Fruit fly (Drosophila melanogaster) whole organism, embryonic: ENCODE measurements around the gene Tace.

Source experiments
- ATbp ChIP-seq: fragments of 200-800 bp; sonication (Bioruptor generic); optimal IDR thresholded peaks from 2 replicates; lab custom pipeline; 2017; ENCODE audit warnings: missing biosample characterization, mild to moderate bottlenecking, missing genetic modification characterization, missing genetic modification reagents
- CG11085 ChIP-seq: fragments of 200-800 bp; sonication (Bioruptor generic); IDR thresholded peaks from 2 replicates; pipeline ENCODE4 v1.3.6; 2022; ENCODE audit warnings: missing biosample characterization, missing genetic modification characterization
- CG12104 ChIP-seq: fragments of 200-800 bp; sonication (Bioruptor generic); optimal IDR thresholded peaks from 3 replicates; lab custom pipeline; 2016; ENCODE audit warnings: missing biosample characterization, missing genetic modification characterization
- CG12155 ChIP-seq: fragments of 200-800 bp; sonication (Bioruptor generic); optimal IDR thresholded peaks from 3 replicates; lab custom pipeline; 2016; ENCODE audit warnings: missing biosample characterization, missing genetic modification characterization
- CG12391 ChIP-seq: fragments of 200-800 bp; sonication (Bioruptor generic); optimal IDR thresholded peaks from 3 replicates; lab custom pipeline; 2018; ENCODE audit warnings: missing biosample characterization, mild to moderate bottlenecking, missing genetic modification characterization, moderate library complexity
- CG13424 ChIP-seq: fragments of 200-800 bp; sonication (Bioruptor generic); optimal IDR thresholded peaks from 2 replicates; lab custom pipeline; 2019; ENCODE audit warnings: missing biosample characterization, mild to moderate bottlenecking, missing genetic modification characterization, moderate library complexity
- CG13775 ChIP-seq: fragments of 200-800 bp; sonication (Bioruptor generic); optimal IDR thresholded peaks from 3 replicates; lab custom pipeline; 2017; ENCODE audit warnings: missing biosample characterization, mild to moderate bottlenecking, missing genetic modification characterization
- CG17802 ChIP-seq: fragments of 200-800 bp; sonication (Bioruptor generic); optimal IDR thresholded peaks from 2 replicates; lab custom pipeline; 2018; ENCODE audit warnings: missing biosample characterization, mild to moderate bottlenecking, missing genetic modification characterization, moderate library complexity
- CG17829 ChIP-seq: fragments of 200-800 bp; optimal IDR thresholded peaks from 2 replicates; lab custom pipeline; 2019; ENCODE audit warnings: missing biosample characterization, mild to moderate bottlenecking, missing genetic modification characterization, moderate library complexity
- CG18262 ChIP-seq: fragments of 200-800 bp; optimal IDR thresholded peaks from 3 replicates; lab custom pipeline; 2019; ENCODE audit warnings: missing biosample characterization, mild to moderate bottlenecking, missing genetic modification characterization, moderate library complexity
- CG18619 ChIP-seq: fragments of 200-800 bp; sonication (Bioruptor generic); optimal IDR thresholded peaks from 3 replicates; lab custom pipeline; 2017; ENCODE audit warnings: missing biosample characterization, mild to moderate bottlenecking, missing genetic modification characterization
- CG18764 ChIP-seq: fragments of 200-800 bp; sonication (Bioruptor generic); optimal IDR thresholded peaks from 3 replicates; lab custom pipeline; 2016; ENCODE audit warnings: missing biosample characterization, missing genetic modification characterization
- CG3065 ChIP-seq: fragments of 200-800 bp; sonication (Bioruptor generic); optimal IDR thresholded peaks from 2 replicates; lab custom pipeline; 2016; ENCODE audit warnings: missing biosample characterization, missing genetic modification characterization
- CG31365 ChIP-seq: fragments of 200-800 bp; sonication (Bioruptor generic); optimal IDR thresholded peaks from 2 replicates; lab custom pipeline; 2018; ENCODE audit warnings: missing biosample characterization, mild to moderate bottlenecking, missing genetic modification characterization
- CG32767 ChIP-seq: fragments of 200-800 bp; sonication (Bioruptor generic); IDR thresholded peaks from 2 replicates; pipeline ENCODE4 v1.3.6; 2022; ENCODE audit warnings: missing biosample characterization, missing genetic modification characterization
- CG3847 ChIP-seq: fragments of 200-800 bp; sonication (Bioruptor generic); IDR thresholded peaks from 2 replicates; pipeline ENCODE4 v1.3.6; 2022; ENCODE audit warnings: missing biosample characterization, missing genetic modification characterization
- CG4424 ChIP-seq: fragments of 200-800 bp; sonication (Bioruptor generic); optimal IDR thresholded peaks from 3 replicates; lab custom pipeline; 2016; ENCODE audit warnings: missing biosample characterization, missing genetic modification characterization
- CG4707 ChIP-seq: fragments of 200-800 bp; sonication (Bioruptor generic); optimal IDR thresholded peaks from 2 replicates; lab custom pipeline; 2018; ENCODE audit warnings: missing biosample characterization, mild to moderate bottlenecking, missing genetic modification characterization, moderate library complexity
- CG6254 ChIP-seq: fragments of 200-800 bp; sonication (Bioruptor generic); optimal IDR thresholded peaks from 3 replicates; lab custom pipeline; 2017; ENCODE audit warnings: mild to moderate bottlenecking, missing biosample characterization, missing genetic modification reagents, missing genetic modification characterization
- CG6272 ChIP-seq: fragments of 200-800 bp; sonication (Bioruptor generic); IDR thresholded peaks from 2 replicates; pipeline ENCODE4 v1.3.6; 2022; ENCODE audit warnings: missing biosample characterization, missing genetic modification characterization
- CG6683 ChIP-seq: fragments of 200-800 bp; sonication (Bioruptor generic); optimal IDR thresholded peaks from 2 replicates; lab custom pipeline; 2017; ENCODE audit warnings: missing biosample characterization, mild to moderate bottlenecking, missing genetic modification characterization, missing genetic modification reagents
- CG6813 ChIP-seq: fragments of 200-800 bp; sonication (Bioruptor generic); optimal IDR thresholded peaks from 2 replicates; lab custom pipeline; 2017; ENCODE audit warnings: missing biosample characterization, missing genetic modification characterization, mild to moderate bottlenecking, moderate library complexity, missing genetic modification reagents
- CG6854 ChIP-seq: fragments of 200-800 bp; sonication (Bioruptor generic); optimal IDR thresholded peaks from 3 replicates; lab custom pipeline; 2017; ENCODE audit warnings: missing biosample characterization, mild to moderate bottlenecking, missing genetic modification characterization
- CG7928 ChIP-seq: fragments of 200-800 bp; sonication (Bioruptor generic); optimal IDR thresholded peaks from 2 replicates; lab custom pipeline; 2017; ENCODE audit warnings: missing biosample characterization, mild to moderate bottlenecking, missing genetic modification characterization
- CG8290 ChIP-seq, 3 experiments: fragments of 200-800 bp; sonication (Bioruptor generic); optimal IDR thresholded peaks; 2 replicates each; lab custom pipeline; 2016 to 2019; ENCODE audit warnings: missing biosample characterization in 3 of 3, missing genetic modification characterization in 3 of 3, mild to moderate bottlenecking in 2 of 3, moderate library complexity in 1 of 3
- CG8478 ChIP-seq: fragments of >200 bp; optimal IDR thresholded peaks from 2 replicates; lab custom pipeline; 2018
- CG9215 ChIP-seq: fragments of 200-800 bp; sonication (Bioruptor generic); IDR thresholded peaks from 2 replicates; pipeline ENCODE4 v1.3.6; 2022; ENCODE audit warnings: missing biosample characterization, missing genetic modification characterization
- CoRest ChIP-seq: fragments of 200-800 bp; sonication (Bioruptor generic); optimal IDR thresholded peaks from 3 replicates; lab custom pipeline; 2018; ENCODE audit warnings: missing biosample characterization, mild to moderate bottlenecking, missing genetic modification characterization, moderate library complexity
- D ChIP-seq, 2 experiments: fragments of 200-800 bp in 1 of 2; fragments of >200 bp in 1 of 2; sonication (Bioruptor generic) in 1 of 2; optimal IDR thresholded peaks; 2 replicates in 1 of 2; 3 replicates in 1 of 2; lab custom pipeline; 2017; ENCODE audit warnings: mild to moderate bottlenecking in 1 of 2, missing biosample characterization in 1 of 2, missing genetic modification characterization in 1 of 2, missing genetic modification reagents in 1 of 2
- E2f1 ChIP-seq: fragments of 200-800 bp; sonication (Bioruptor generic); IDR thresholded peaks from 2 replicates; pipeline ENCODE4 v1.3.6; 2022; ENCODE audit warnings: missing biosample characterization, missing genetic modification characterization
- Ets97D ChIP-seq: fragments of 200-800 bp; sonication (Bioruptor generic); optimal IDR thresholded peaks from 3 replicates; lab custom pipeline; 2016; ENCODE audit warnings: missing biosample characterization, missing genetic modification characterization
- HLHmδ ChIP-seq: fragments of 200-800 bp; sonication (Bioruptor generic); optimal IDR thresholded peaks from 2 replicates; lab custom pipeline; 2018; ENCODE audit warnings: missing biosample characterization, mild to moderate bottlenecking, missing genetic modification characterization, moderate library complexity
- Hmx ChIP-seq: fragments of 200-800 bp; sonication (Bioruptor generic); optimal IDR thresholded peaks from 2 replicates; lab custom pipeline; 2016; ENCODE audit warnings: missing biosample characterization, missing genetic modification characterization
- Hr3 ChIP-seq: fragments of 200-800 bp; sonication (Bioruptor generic); optimal IDR thresholded peaks from 3 replicates; lab custom pipeline; 2016; ENCODE audit warnings: missing biosample characterization, missing genetic modification characterization
- Jarid2 ChIP-seq: fragments of 200-800 bp; sonication (Bioruptor generic); optimal IDR thresholded peaks from 3 replicates; lab custom pipeline; 2017; ENCODE audit warnings: mild to moderate bottlenecking, missing biosample characterization, missing genetic modification reagents, missing genetic modification characterization
- MESR4 ChIP-seq: fragments of 200-800 bp; sonication (Bioruptor generic); optimal IDR thresholded peaks from 2 replicates; lab custom pipeline; 2018; ENCODE audit warnings: missing biosample characterization, mild to moderate bottlenecking, missing genetic modification characterization, moderate library complexity
- Meics ChIP-seq: fragments of 200-800 bp; sonication (Bioruptor generic); optimal IDR thresholded peaks from 2 replicates; lab custom pipeline; 2017; ENCODE audit warnings: missing biosample characterization, mild to moderate bottlenecking, missing genetic modification characterization
- NFAT ChIP-seq: fragments of 200-800 bp; sonication (Bioruptor generic); IDR thresholded peaks from 2 replicates; pipeline ENCODE4 v1.3.6; 2022; ENCODE audit warnings: missing biosample characterization, missing genetic modification characterization
- bigmax ChIP-seq: fragments of 200-800 bp; sonication (Bioruptor generic); optimal IDR thresholded peaks from 2 replicates; lab custom pipeline; 2018; ENCODE audit warnings: missing biosample characterization, mild to moderate bottlenecking, missing genetic modification characterization
- br ChIP-seq: fragments of >200 bp; optimal IDR thresholded peaks from 2 replicates; lab custom pipeline; 2017
- fd102C ChIP-seq: fragments of 200-800 bp; sonication (Bioruptor generic); optimal IDR thresholded peaks from 2 replicates; lab custom pipeline; 2018; ENCODE audit warnings: missing biosample characterization, mild to moderate bottlenecking, missing genetic modification characterization, moderate library complexity
- ftz-f1 ChIP-seq: fragments of 200-800 bp; sonication (Bioruptor generic); optimal IDR thresholded peaks from 2 replicates; lab custom pipeline; 2016; ENCODE audit warnings: missing biosample characterization, missing genetic modification characterization
- ind ChIP-seq: fragments of 200-800 bp; sonication (Bioruptor generic); optimal IDR thresholded peaks from 3 replicates; lab custom pipeline; 2016; ENCODE audit warnings: missing biosample characterization, missing genetic modification characterization
- klu ChIP-seq: fragments of 200-800 bp; sonication (Bioruptor generic); IDR thresholded peaks from 2 replicates; pipeline ENCODE4 v1.3.6; 2022; ENCODE audit warnings: missing biosample characterization, missing genetic modification characterization
- nerfin-1 ChIP-seq: fragments of 200-800 bp; sonication (Bioruptor generic); optimal IDR thresholded peaks from 3 replicates; lab custom pipeline; 2019; ENCODE audit warnings: missing biosample characterization, mild to moderate bottlenecking, missing genetic modification characterization, moderate library complexity
- oc ChIP-seq: fragments of 200-800 bp; sonication (Bioruptor generic); optimal IDR thresholded peaks from 2 replicates; lab custom pipeline; 2018; ENCODE audit warnings: missing biosample characterization, mild to moderate bottlenecking, missing genetic modification characterization, moderate library complexity
- psq ChIP-seq: fragments of 200-800 bp; sonication (Bioruptor generic); optimal IDR thresholded peaks from 2 replicates; lab custom pipeline; 2017; ENCODE audit warnings: missing biosample characterization, missing genetic modification characterization
- pum ChIP-seq: fragments of 200-800 bp; sonication (Bioruptor generic); optimal IDR thresholded peaks from 2 replicates; lab custom pipeline; 2016; ENCODE audit warnings: missing biosample characterization, missing genetic modification characterization
- slbo ChIP-seq: fragments of 200-800 bp; sonication (Bioruptor generic); IDR thresholded peaks from 2 replicates; pipeline ENCODE4 v1.3.6; 2022; ENCODE audit warnings: missing biosample characterization, missing genetic modification characterization
- vvl ChIP-seq: fragments of 200-800 bp; sonication (Bioruptor generic); IDR thresholded peaks from 2 replicates; pipeline ENCODE4 v1.3.6; 2022; ENCODE audit warnings: missing biosample characterization, missing genetic modification characterization
- wdn ChIP-seq: fragments of 200-800 bp; sonication (Bioruptor generic); IDR thresholded peaks from 2 replicates; pipeline ENCODE4 v1.3.6; 2022; ENCODE audit warnings: missing biosample characterization, missing genetic modification characterization

The Tace gene

DNA sequence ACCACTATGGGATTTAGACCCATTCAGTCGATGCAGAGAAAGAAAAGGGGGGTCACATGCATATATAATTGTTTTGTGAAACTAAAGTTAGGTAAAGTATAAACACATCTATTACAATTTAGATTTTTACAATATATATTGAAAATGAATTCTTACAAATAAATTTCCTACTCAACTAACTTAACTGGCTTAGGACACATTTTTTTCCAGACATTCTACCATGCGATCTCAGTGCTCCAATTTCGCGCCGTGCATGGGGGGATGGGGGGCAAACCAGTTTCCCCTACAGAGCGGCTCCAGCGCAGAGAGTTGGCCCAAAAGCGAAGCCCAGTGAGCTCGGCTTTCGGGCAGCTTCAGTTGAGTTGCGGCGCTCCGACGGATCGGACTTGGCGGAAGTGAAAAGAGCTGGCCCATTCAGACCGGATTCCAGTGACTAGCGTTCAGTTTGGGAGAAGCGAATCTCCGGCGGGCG lies 17.2 kb upstream of the Tace start, which contains the start of gene CG7896 (continued):
- TF ChIP-seq CG3065 (GFP tag; lab: Kevin White, UChicago) (no peak), Hmx (GFP tag; lab: Kevin White, UChicago) (no peak), fd102C (GFP tag; lab: Kevin White, UChicago) (no peak), Meics (GFP tag; lab: Kevin White, UChicago) (peak; percentile 69), CG17829 (tag; lab: Kevin White, UChicago) (peak; percentile 86), CG18764 (GFP tag; lab: Kevin White, UChicago) (no peak), bigmax (GFP tag; lab: Kevin White, UChicago) (no peak), D (optimal IDR thresholded peaks at IDR 0.05; lab: Kevin White, UChicago) (no peak), D (GFP tag; optimal IDR thresholded peaks at IDR 0.05; lab: Kevin White, UChicago) (peak; percentile 43), CG6854 (peak; percentile 51), CG6683 (GFP tag; lab: Kevin White, UChicago) (no peak), CoRest (tag; lab: Kevin White, UChicago) (peak; percentile 75), HLHmδ (GFP tag; lab: Kevin White, UChicago) (no peak), CG8478 (lab: Kevin White, UChicago) (no peak), CG32767 (GFP tag; lab: Robert Waterston, UW) (peak; percentile 38; the same call in 1 of the 2 replicates), ind (GFP tag; lab: Kevin White, UChicago) (peak; percentile 60), E2f1 (GFP tag; lab: Robert Waterston, UW) (peak; percentile 76), wdn (peak; percentile 52), CG11085 (peak; percentile 49; the same call in 1 of the 2 replicates), CG13424 (tag; lab: Kevin White, UChicago) (peak; percentile 80), Jarid2 (GFP tag; lab: Kevin White, UChicago) (peak; percentile 53), CG12155 (GFP tag; lab: Kevin White, UChicago) (peak; percentile 41), MESR4 (GFP tag; lab: Kevin White, UChicago) (no peak), CG6272 (GFP tag; lab: Robert Waterston, UW) (peak; percentile 76), CG31365 (tag; lab: Kevin White, UChicago) (no peak), Ets97D (GFP tag; lab: Kevin White, UChicago) (no peak), CG7928 (no peak), br (no peak), CG4424 (peak; percentile 69), CG18619 (peak; percentile 59), CG18262 (peak; percentile 82), NFAT (GFP tag; lab: Robert Waterston, UW) (peak; percentile 82)

DNA sequence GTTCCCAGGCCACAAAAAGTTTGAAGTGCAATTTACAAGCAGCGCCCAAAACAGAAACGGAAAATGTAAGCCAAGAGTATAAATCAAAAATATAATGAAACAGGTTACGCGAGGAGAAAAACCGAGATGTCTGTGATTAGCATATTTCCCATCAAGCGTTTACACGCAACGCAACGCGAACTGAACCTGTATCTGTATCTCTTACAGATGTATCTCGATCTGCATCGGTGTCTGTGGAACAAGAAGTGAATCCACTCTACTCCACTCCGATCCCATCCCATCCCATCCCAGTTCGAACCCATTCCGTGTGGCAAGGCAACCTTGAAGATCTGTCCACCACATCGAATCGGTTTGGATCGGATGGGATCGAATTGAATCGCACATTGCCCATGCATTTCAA lies 16.4 kb upstream of the Tace start:
- TF ChIP-seq CG12391 (tag; lab: Kevin White, UChicago) (no peak), Hr3 (GFP tag; lab: Kevin White, UChicago) (no peak), klu (no peak), slbo (GFP tag; lab: Robert Waterston, UW) (0 out of 2 replicates have a peak, but pooled peaks have one; percentile 2), CG8290 (GFP tag; optimal IDR thresholded peaks at IDR 0.05; lab: Kevin White, UChicago) (no peak), CG8290 (tag; optimal IDR thresholded peaks at IDR 0.05; lab: Kevin White, UChicago) (no peak), oc (tag; lab: Kevin White, UChicago) (peak; percentile 7), CG32767 (GFP tag; lab: Robert Waterston, UW) (no peak), CG9215 (no peak), ATbp (GFP tag; lab: Kevin White, UChicago) (no peak), vvl (GFP tag; lab: Robert Waterston, UW) (peak; percentile 75; the same call in 1 of the 2 replicates), ftz-f1 (GFP tag; lab: Kevin White, UChicago) (no peak), CG4707 (GFP tag; lab: Kevin White, UChicago) (no peak), CG12104 (GFP tag; lab: Kevin White, UChicago) (no peak), CG13775 (GFP tag; lab: Kevin White, UChicago) (no peak), CG3847 (no peak), pum (GFP tag; lab: Kevin White, UChicago) (no peak), CG17802 (tag; lab: Kevin White, UChicago) (no peak), CG6813 (GFP tag; lab: Kevin White, UChicago) (no peak), psq (GFP tag; lab: Kevin White, UChicago) (no peak), nerfin-1 (tag; lab: Kevin White, UChicago) (no peak), CG6254 (GFP tag; lab: Kevin White, UChicago) (no peak)
